Fruit fly (Drosophila melanogaster): ENCODE measurements around the gene CG5171.

CG5171 gene

dm6 chr2L:7424907-7425689 is 24.0 kb downstream of the CG5171 start:
- TF ChIP-seq CG17801 (GFP tag; optimal IDR thresholded peaks at IDR 0.05; ENCODE audit: partially characterized antibody), result peak; percentile 86

dm6 chr2L:7425690-7426056 is 24.5 kb downstream of the CG5171 start:
- no peak for TF ChIP-seq CG17801 (GFP tag; optimal IDR thresholded peaks at IDR 0.05; ENCODE audit: partially characterized antibody)

- TF ChIP-seq CG17801 (GFP tag; optimal IDR thresholded peaks at IDR 0.05; ENCODE audit: partially characterized antibody), result peak; percentile 23
Observed at dm6 chr2L:7426326-7427066, 25.4 kb downstream of the CG5171 start, which contains the start of gene muc. Gene muc, plus strand, starts transcription at chr2L:7426866.

- no peak for TF ChIP-seq CG17801 (GFP tag; optimal IDR thresholded peaks at IDR 0.05; ENCODE audit: partially characterized antibody)
Observed at dm6 chr2L:7427067-7427785, 26.1 kb downstream of the CG5171 start.

dm6 chr2L:7427786-7428137 is 26.6 kb downstream of the CG5171 start:
- TF ChIP-seq CG17801 (GFP tag; optimal IDR thresholded peaks at IDR 0.05; ENCODE audit: partially characterized antibody), result no peak

dm6 chr2L:7430313-7430712 is 29.2 kb downstream of the CG5171 start:
- no peak for TF ChIP-seq CG17801 (GFP tag; optimal IDR thresholded peaks at IDR 0.05; ENCODE audit: partially characterized antibody)

- no peak for TF ChIP-seq CG17801 (GFP tag; optimal IDR thresholded peaks at IDR 0.05; ENCODE audit: partially characterized antibody)
Observed at dm6 chr2L:7431861-7432601, 30.9 kb downstream of the CG5171 start.

- no peak for TF ChIP-seq CG17801 (GFP tag; optimal IDR thresholded peaks at IDR 0.05; ENCODE audit: partially characterized antibody)
Observed at dm6 chr2L:7433337-7433956, 32.3 kb downstream of the CG5171 start, which contains the start of gene CG5958. Gene CG5958, minus strand, starts transcription at chr2L:7433516.

- TF ChIP-seq CG17801 (GFP tag; optimal IDR thresholded peaks at IDR 0.05; ENCODE audit: partially characterized antibody), result peak; percentile 88
Observed at dm6 chr2L:7433957-7434736, 33.0 kb downstream of the CG5171 start.

- peak; percentile 93 for TF ChIP-seq CG17801 (GFP tag; optimal IDR thresholded peaks at IDR 0.05; ENCODE audit: partially characterized antibody)
Observed at dm6 chr2L:7434737-7435356, 33.7 kb downstream of the CG5171 start.

- no peak for TF ChIP-seq CG17801 (GFP tag; optimal IDR thresholded peaks at IDR 0.05; ENCODE audit: partially characterized antibody)
Observed at dm6 chr2L:7435475-7435874, 34.3 kb downstream of the CG5171 start.

- TF ChIP-seq CG17801 (GFP tag; optimal IDR thresholded peaks at IDR 0.05; ENCODE audit: partially characterized antibody), result peak; percentile 72
Observed at dm6 chr2L:7436492-7437324, 35.6 kb downstream of the CG5171 start.
